Fruit fly (Drosophila melanogaster) whole organism: Measurements from ENCODE around the gene eater.

Experiments used
- EcR ChIP-seq, 2 experiments: fragments of >200 bp; optimal IDR thresholded peaks; 2 replicates each; lab custom pipeline; 2017; ENCODE audit warnings: missing biosample characterization in 2 of 2, missing genetic modification characterization in 2 of 2, missing genetic modification reagents in 2 of 2
- pan ChIP-seq: fragments of >200 bp; optimal IDR thresholded peaks from 2 replicates; lab custom pipeline; 2017
- psq ChIP-seq: fragments of >200 bp; optimal IDR thresholded peaks from 2 replicates; lab custom pipeline; 2017

dm6 chr3R:27135692-27136641, 36.5 kb upstream of the eater start:
- TF ChIP-seq EcR (GFP tag; optimal IDR thresholded peaks at IDR 0.05; lab: Kevin White, UChicago) (no peak), psq (lab: Kevin White, UChicago) (no peak), pan (lab: Kevin White, UChicago) (no peak)
